Worm (Caenorhabditis elegans) whole organism, L3 larva: Measurements from ENCODE around the gene hsp-90.

Source experiments
- R02D3.7 ChIP-seq: fragments of 150-350 bp; optimal IDR thresholded peaks from 2 replicates; lab custom pipeline; 2014; ENCODE audit warnings: missing biosample characterization, missing genetic modification characterization
- ZK546.5 ChIP-seq: sonication (generic microtip); optimal IDR thresholded peaks from 2 replicates; lab custom pipeline; 2017; ENCODE audit warnings: missing biosample characterization, missing genetic modification characterization
- ama-1 ChIP-seq: fragments of 150-350 bp; optimal IDR thresholded peaks from 2 replicates; lab custom pipeline; 2018
- ceh-16 ChIP-seq: sonication (generic microtip); optimal IDR thresholded peaks from 2 replicates; lab custom pipeline; 2017; ENCODE audit warnings: missing biosample characterization, missing genetic modification characterization
- ceh-28 ChIP-seq: fragments of 150-350 bp; optimal IDR thresholded peaks from 2 replicates; lab custom pipeline; 2014; ENCODE audit warnings: missing biosample characterization, missing genetic modification reagents, missing genetic modification characterization
- ceh-82 ChIP-seq: fragments of 150-350 bp; optimal IDR thresholded peaks from 2 replicates; lab custom pipeline; 2014; ENCODE audit warnings: missing biosample characterization, missing genetic modification characterization
- daf-12 ChIP-seq: fragments of 150-350 bp; optimal IDR thresholded peaks from 2 replicates; lab custom pipeline; 2014; ENCODE audit warnings: missing biosample characterization, missing genetic modification reagents, missing genetic modification characterization
- egl-27 ChIP-seq: sonication (generic microtip); optimal IDR thresholded peaks from 4 replicates; lab custom pipeline; 2017; ENCODE audit warnings: missing biosample characterization, missing genetic modification reagents, missing genetic modification characterization
- egl-5 ChIP-seq: fragments of 150-350 bp; optimal IDR thresholded peaks from 2 replicates; lab custom pipeline; 2017; ENCODE audit warnings: missing biosample characterization, missing genetic modification reagents, missing genetic modification characterization, inconsistent platforms
- elt-2 ChIP-seq: sonication (generic microtip); optimal IDR thresholded peaks from 2 replicates; lab custom pipeline; 2016; ENCODE audit warnings: missing genetic modification reagents, mild to moderate bottlenecking, missing genetic modification characterization, missing compliant biosample characterization
- elt-3 ChIP-seq, 3 experiments: fragments of 150-350 bp in 1 of 3; sonication (generic microtip) in 2 of 3; optimal IDR thresholded peaks; 2 replicates in 2 of 3; 4 replicates in 1 of 3; lab custom pipeline; 2014 to 2017; ENCODE audit warnings: missing biosample characterization in 3 of 3, missing genetic modification characterization in 3 of 3
- eor-1 ChIP-seq, 2 experiments: fragments of 150-350 bp; optimal IDR thresholded peaks; 2 replicates each; lab custom pipeline; 2014 to 2018; ENCODE audit warnings: missing biosample characterization in 2 of 2, missing genetic modification characterization in 2 of 2
- fkh-10 ChIP-seq: sonication (generic microtip); optimal IDR thresholded peaks from 2 replicates; lab custom pipeline; 2017; ENCODE audit warnings: missing biosample characterization, missing genetic modification reagents, missing genetic modification characterization
- fkh-2 ChIP-seq: fragments of 150-350 bp; optimal IDR thresholded peaks from 2 replicates; lab custom pipeline; 2014; ENCODE audit warnings: missing biosample characterization, missing genetic modification reagents, missing genetic modification characterization
- fos-1 ChIP-seq: fragments of 150-350 bp; optimal IDR thresholded peaks from 2 replicates; lab custom pipeline; 2014; ENCODE audit warnings: missing biosample characterization, missing genetic modification characterization
- hmg-11 ChIP-seq: sonication (generic microtip); optimal IDR thresholded peaks from 2 replicates; lab custom pipeline; 2016; ENCODE audit warnings: missing genetic modification characterization, missing compliant biosample characterization
- lin-15B ChIP-seq: fragments of 150-350 bp; optimal IDR thresholded peaks from 2 replicates; lab custom pipeline; 2014; ENCODE audit warnings: missing biosample characterization, missing genetic modification characterization
- lin-39 ChIP-seq: fragments of 150-350 bp; optimal IDR thresholded peaks from 2 replicates; lab custom pipeline; 2018; ENCODE audit warnings: missing biosample characterization, missing genetic modification reagents, missing genetic modification characterization
- lsy-12 ChIP-seq: sonication (generic microtip); optimal IDR thresholded peaks from 2 replicates; lab custom pipeline; 2016; ENCODE audit warnings: mild to moderate bottlenecking, missing genetic modification characterization, missing compliant biosample characterization
- mdl-1 ChIP-seq: fragments of 150-350 bp; optimal IDR thresholded peaks from 2 replicates; lab custom pipeline; 2014; ENCODE audit warnings: missing biosample characterization, missing genetic modification characterization
- mml-1 ChIP-seq: fragments of 150-350 bp; sonication (generic microtip); optimal IDR thresholded peaks from 3 replicates; lab custom pipeline; 2014; ENCODE audit warnings: missing biosample characterization, missing genetic modification characterization
- nhr-11 ChIP-seq: fragments of 150-350 bp; optimal IDR thresholded peaks from 2 replicates; lab custom pipeline; 2014; ENCODE audit warnings: missing biosample characterization, missing genetic modification characterization
- nhr-12 ChIP-seq: fragments of 150-350 bp; optimal IDR thresholded peaks from 2 replicates; lab custom pipeline; 2014; ENCODE audit warnings: missing biosample characterization, missing genetic modification characterization
- nhr-23 ChIP-seq: fragments of 150-350 bp; optimal IDR thresholded peaks from 2 replicates; lab custom pipeline; 2014; ENCODE audit warnings: missing biosample characterization, missing genetic modification reagents, missing genetic modification characterization
- nhr-237 ChIP-seq: fragments of 150-350 bp; optimal IDR thresholded peaks from 2 replicates; lab custom pipeline; 2014; ENCODE audit warnings: missing biosample characterization, missing genetic modification characterization
- nhr-25 ChIP-seq: sonication (generic microtip); optimal IDR thresholded peaks from 2 replicates; lab custom pipeline; 2017; ENCODE audit warnings: missing biosample characterization, missing genetic modification characterization
- nhr-76 ChIP-seq: fragments of 150-350 bp; sonication (generic microtip); optimal IDR thresholded peaks from 5 replicates; lab custom pipeline; 2014; ENCODE audit warnings: missing biosample characterization, missing genetic modification characterization
- nhr-77 ChIP-seq: fragments of 150-350 bp; optimal IDR thresholded peaks from 2 replicates; lab custom pipeline; 2014; ENCODE audit warnings: missing biosample characterization, missing genetic modification characterization
- pha-4 ChIP-seq: fragments of 150-350 bp; optimal IDR thresholded peaks from 2 replicates; lab custom pipeline; 2014; ENCODE audit warnings: missing biosample characterization, missing genetic modification reagents, missing genetic modification characterization
- sea-2 ChIP-seq: fragments of 150-350 bp; sonication (generic microtip); optimal IDR thresholded peaks from 4 replicates; lab custom pipeline; 2014; ENCODE audit warnings: missing biosample characterization, missing genetic modification reagents, missing genetic modification characterization
- skn-1 ChIP-seq: fragments of 150-350 bp; optimal IDR thresholded peaks from 2 replicates; lab custom pipeline; 2014; ENCODE audit warnings: missing biosample characterization, missing genetic modification characterization
- snpc-4 ChIP-seq: fragments of 150-350 bp; optimal IDR thresholded peaks from 2 replicates; lab custom pipeline; 2014; ENCODE audit warnings: missing biosample characterization, missing genetic modification characterization
- tbx-2 ChIP-seq: sonication (generic microtip); optimal IDR thresholded peaks from 2 replicates; lab custom pipeline; 2016; ENCODE audit warnings: mild to moderate bottlenecking, missing genetic modification characterization, missing compliant biosample characterization
- unc-62 ChIP-seq: fragments of 150-350 bp; sonication (generic microtip); optimal IDR thresholded peaks from 4 replicates; lab custom pipeline; 2014; ENCODE audit warnings: missing biosample characterization, missing genetic modification reagents, missing genetic modification characterization
- zag-1 ChIP-seq: fragments of 150-350 bp; optimal IDR thresholded peaks from 2 replicates; lab custom pipeline; 2014; ENCODE audit warnings: missing biosample characterization, missing genetic modification characterization
- ztf-11 ChIP-seq: fragments of 150-350 bp; optimal IDR thresholded peaks from 2 replicates; lab custom pipeline; 2014; ENCODE audit warnings: missing biosample characterization, missing genetic modification characterization

Gene hsp-90

ce11 chrV:14707958-14708357 lies 23.2 kb downstream of the hsp-90 start, which contains the start of gene R08A2.9:
Gene R08A2.9, plus strand, starts transcription at chrV:14708258.
- TF ChIP-seq lsy-12 (tag; lab: Kevin White, UChicago) (no peak), egl-5 (tag; lab: Kevin White, UChicago) (no peak), nhr-76 (no peak), snpc-4 (tag; lab: Kevin White, UChicago) (no peak), sea-2 (GFP tag; lab: Kevin White, UChicago) (no peak), hmg-11 (tag; lab: Kevin White, UChicago) (no peak), nhr-23 (tag; lab: Kevin White, UChicago) (no peak), R02D3.7 (no peak), nhr-11 (no peak), fos-1 (no peak), pha-4 (no peak), lin-15B (no peak), ama-1 (no peak), zag-1 (tag; lab: Kevin White, UChicago) (no peak), eor-1 (tag; optimal IDR thresholded peaks at IDR 0.05; lab: Kevin White, UChicago) (no peak), nhr-77 (tag; lab: Kevin White, UChicago) (no peak), mdl-1 (no peak), nhr-25 (tag; lab: Kevin White, UChicago) (no peak), unc-62 (GFP tag; lab: Kevin White, UChicago) (no peak)
- TF ChIP-seq, all 47 proteins: peak for 0

ce11 chrV:14711077-14711476 lies 26.4 kb downstream of the hsp-90 start, which contains the start of gene ssp-33:
Gene ssp-33, plus strand, starts transcription at chrV:14711377.
- no peak for TF ChIP-seq daf-12 (tag; lab: Kevin White, UChicago)
- TF ChIP-seq tbx-2 (tag; lab: Kevin White, UChicago), result no peak
- no peak for TF ChIP-seq snpc-4 (tag; lab: Kevin White, UChicago)
- no peak for TF ChIP-seq skn-1 (tag; lab: Kevin White, UChicago)
- no peak for TF ChIP-seq mml-1 (tag; lab: Kevin White, UChicago)

- no peak for TF ChIP-seq lsy-12 (tag; lab: Kevin White, UChicago)
- no peak for TF ChIP-seq lin-15B
- TF ChIP-seq daf-12 (tag; lab: Kevin White, UChicago), result no peak
- TF ChIP-seq ztf-11, result no peak
- TF ChIP-seq ceh-28 (tag; lab: Kevin White, UChicago), result no peak
- TF ChIP-seq ama-1, result no peak
- TF ChIP-seq ceh-82 (tag; lab: Kevin White, UChicago), result no peak
- no peak for TF ChIP-seq zag-1 (tag; lab: Kevin White, UChicago)
- TF ChIP-seq ceh-16 (tag; lab: Kevin White, UChicago), result no peak
- TF ChIP-seq lin-39 (tag; lab: Kevin White, UChicago), result no peak
- TF ChIP-seq tbx-2 (tag; lab: Kevin White, UChicago), result no peak
- TF ChIP-seq nhr-12, result no peak
- TF ChIP-seq hmg-11 (tag; lab: Kevin White, UChicago), result no peak
- TF ChIP-seq skn-1 (tag; lab: Kevin White, UChicago), result no peak
Observed at ce11 chrV:14712316-14712715, 27.6 kb downstream of the hsp-90 start, which contains the start of gene R08A2.5. Gene R08A2.5, plus strand, starts transcription at chrV:14712616.

ce11 chrV:14715608-14716007 lies 30.9 kb downstream of the hsp-90 start, which contains the start of gene R08A2.2:
Gene R08A2.2, minus strand, starts transcription at chrV:14715708.
- TF ChIP-seq fkh-2 (no peak), nhr-76 (no peak), nhr-237 (tag; lab: Kevin White, UChicago) (no peak), lsy-12 (tag; lab: Kevin White, UChicago) (no peak), unc-62 (GFP tag; lab: Kevin White, UChicago) (no peak), ceh-16 (tag; lab: Kevin White, UChicago) (no peak), hmg-11 (tag; lab: Kevin White, UChicago) (no peak), tbx-2 (tag; lab: Kevin White, UChicago) (no peak), ama-1 (no peak), ceh-28 (tag; lab: Kevin White, UChicago) (no peak), elt-2 (no peak), fkh-10 (no peak), egl-27 (tag; lab: Kevin White, UChicago) (no peak), lin-39 (tag; lab: Kevin White, UChicago) (no peak), R02D3.7 (no peak), ZK546.5 (tag; lab: Kevin White, UChicago) (no peak), elt-3 (tag; optimal IDR thresholded peaks at IDR 0.05; lab: Kevin White, UChicago) (no peak), ztf-11 (no peak), ceh-82 (tag; lab: Kevin White, UChicago) (no peak)
